Fruit fly (Drosophila melanogaster) Kc167 (cell line): ENCODE results near the gene CG1638.

Source experiments
- Myc ChIP-seq: fragments of >200 bp; optimal IDR thresholded peaks from 2 replicates; lab custom pipeline; 2017; ENCODE audit warnings: missing external identifiers
- Sin3A ChIP-seq: fragments of >200 bp; optimal IDR thresholded peaks from 2 replicates; lab custom pipeline; 2018; ENCODE audit warnings: missing external identifiers
- h ChIP-seq: fragments of >200 bp; optimal IDR thresholded peaks from 3 replicates; lab custom pipeline; 2018; ENCODE audit warnings: missing external identifiers
- insv ChIP-seq: fragments of >200 bp; optimal IDR thresholded peaks from 3 replicates; lab custom pipeline; 2018; ENCODE audit warnings: missing external identifiers
- psq ChIP-seq: fragments of >200 bp; optimal IDR thresholded peaks from 2 replicates; lab custom pipeline; 2017; ENCODE audit warnings: missing external identifiers
- ttk ChIP-seq: sonication (Bioruptor generic); optimal IDR thresholded peaks from 2 replicates; lab custom pipeline; 2017; ENCODE audit warnings: missing external identifiers

DNA sequence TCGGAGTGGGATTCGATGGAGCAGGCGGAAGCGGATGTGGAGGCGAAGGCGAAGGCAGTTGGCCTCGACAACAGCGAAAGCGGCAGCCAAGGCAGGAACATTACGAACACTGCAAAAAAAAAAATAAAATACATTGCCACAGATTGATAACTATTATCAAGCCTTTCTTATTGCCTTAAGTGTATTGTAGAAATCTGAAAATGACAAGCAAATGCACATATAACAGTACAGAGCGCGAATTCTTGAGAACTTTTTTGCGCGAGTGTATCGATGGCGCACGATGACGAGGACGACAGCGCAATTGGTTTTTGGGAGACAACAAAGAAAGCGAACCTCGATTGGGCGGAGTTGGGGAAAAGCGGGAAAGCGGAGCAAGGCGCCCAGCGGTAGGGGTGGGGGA is 40.0 kb downstream of the CG1638 start:
- no peak for TF ChIP-seq h (lab: Kevin White, UChicago)
- TF ChIP-seq psq, result no peak
- no peak for TF ChIP-seq Sin3A (lab: Kevin White, UChicago)
- TF ChIP-seq insv (lab: Kevin White, UChicago), result no peak
- TF ChIP-seq Myc (lab: Kevin White, UChicago), result no peak
- no peak for TF ChIP-seq ttk (lab: Kevin White, UChicago)
